Fruit fly (Drosophila melanogaster): Measurements from ENCODE around the gene Brd7-9.

The Brd7-9 gene

DNA sequence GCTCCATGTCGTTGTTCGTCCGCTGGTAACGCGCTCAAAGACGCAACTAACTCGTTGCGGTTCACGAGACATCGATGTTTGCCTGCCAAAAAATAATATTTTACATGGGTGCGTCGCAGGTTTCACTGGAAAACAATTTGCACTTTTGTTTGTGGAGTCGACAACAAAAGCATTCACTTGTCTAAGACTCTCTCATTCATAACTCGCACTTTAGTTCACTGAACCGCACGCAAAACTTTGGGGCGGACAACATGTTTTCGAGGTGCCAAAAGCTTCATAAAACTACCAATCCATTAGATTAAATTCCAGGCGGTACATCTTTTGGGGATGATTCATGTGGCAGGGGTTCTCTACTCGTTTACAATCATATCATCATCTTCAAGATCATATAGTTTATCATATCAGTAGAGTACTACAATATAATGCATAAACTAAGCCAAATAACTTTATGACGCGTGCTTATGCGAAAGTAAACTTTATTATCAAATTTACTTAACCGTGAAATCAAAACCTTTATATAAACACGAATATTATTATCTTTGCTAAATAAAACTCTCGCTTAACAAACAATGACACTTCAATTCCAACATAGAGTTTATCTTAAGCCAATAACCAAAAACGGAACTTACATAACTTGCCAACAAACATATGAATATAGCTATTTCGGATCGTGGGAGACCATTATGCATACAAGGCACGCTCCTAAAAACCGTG is 4.5 kb upstream of the Brd7-9 start, which contains the start of gene CG7179 (continued):
- TF ChIP-seq ci (GFP tag; IDR thresholded peaks at IDR 0.05) (0 out of 3 replicates have a peak, but pooled peaks have one; percentile 11), CG10267 (tag; optimal IDR thresholded peaks at IDR 0.05) (no peak), CG17361 (GFP tag; IDR thresholded peaks at IDR 0.05) (no peak), CG13894 (tag; optimal IDR thresholded peaks at IDR 0.05) (peak; percentile 43), CG34376 (GFP tag; optimal IDR thresholded peaks at IDR 0.05) (peak; percentile 5), CG10147 (GFP tag; optimal IDR thresholded peaks at IDR 0.05) (no peak), CG10543 (GFP tag; optimal IDR thresholded peaks at IDR 0.05) (no peak), CG9817 (tag; optimal IDR thresholded peaks at IDR 0.05) (peak; percentile 6), Ada2b (GFP tag; IDR thresholded peaks at IDR 0.05) (no peak), Ets97D (GFP tag; optimal IDR thresholded peaks at IDR 0.05) (no peak), BEAF-32 (GFP tag; optimal IDR thresholded peaks at IDR 0.05) (no peak), CG4820 (GFP tag; optimal IDR thresholded peaks at IDR 0.05) (no peak), CG10209 (GFP tag; optimal IDR thresholded peaks at IDR 0.05) (no peak), wor (GFP tag; IDR thresholded peaks at IDR 0.05) (no peak), usp (GFP tag; optimal IDR thresholded peaks at IDR 0.05) (no peak), insv (GFP tag; optimal IDR thresholded peaks at IDR 0.05) (no peak), Fer3 (tag; optimal IDR thresholded peaks at IDR 0.05) (peak; percentile 57), CG15479 (GFP tag; optimal IDR thresholded peaks at IDR 0.05) (no peak), Hmr (GFP tag; optimal IDR thresholded peaks at IDR 0.05) (no peak), CHES-1-like (GFP tag; optimal IDR thresholded peaks at IDR 0.05) (no peak), CG8281 (tag; optimal IDR thresholded peaks at IDR 0.05) (no peak), Atf6 (GFP tag; IDR thresholded peaks at IDR 0.05) (no peak; the same call in 1 of the 2 replicates), Hsf (GFP tag; optimal IDR thresholded peaks at IDR 0.05) (no peak), chn (GFP tag; optimal IDR thresholded peaks at IDR 0.05) (no peak), E2f1 (GFP tag; IDR thresholded peaks at IDR 0.05) (no peak), Meics (GFP tag; optimal IDR thresholded peaks at IDR 0.05) (peak; percentile 51), CG2712 (tag; optimal IDR thresholded peaks at IDR 0.05) (no peak), CG14050 (GFP tag; IDR thresholded peaks at IDR 0.05) (no peak), D (optimal IDR thresholded peaks at IDR 0.05) (no peak), D (GFP tag; optimal IDR thresholded peaks at IDR 0.05) (no peak), sc (optimal IDR thresholded peaks at IDR 0.05) (no peak), sc (GFP tag; optimal IDR thresholded peaks at IDR 0.05) (no peak), CG11723 (GFP tag; optimal IDR thresholded peaks at IDR 0.05) (no peak), Ssrp (tag; optimal IDR thresholded peaks at IDR 0.05) (no peak), ato (GFP tag; IDR thresholded peaks at IDR 0.05; ENCODE audit: partially characterized antibody) (no peak), CG30431 (GFP tag; optimal IDR thresholded peaks at IDR 0.05) (no peak), CG32772 (GFP tag; IDR thresholded peaks at IDR 0.05) (no peak), ara (GFP tag; IDR thresholded peaks at IDR 0.05) (no peak), Ptx1 (GFP tag; IDR thresholded peaks at IDR 0.05) (no peak), pan (optimal IDR thresholded peaks at IDR 0.05) (no peak), pan (GFP tag; optimal IDR thresholded peaks at IDR 0.05 in 1 of 2, IDR thresholded peaks at IDR 0.05 in 1 of 2) (no peak), CG34422 (GFP tag; IDR thresholded peaks at IDR 0.05) (no peak), Side (GFP tag; optimal IDR thresholded peaks at IDR 0.05) (no peak), CG3726 (GFP tag; IDR thresholded peaks at IDR 0.05) (no peak), CG11398 (GFP tag; optimal IDR thresholded peaks at IDR 0.05) (no peak), br (optimal IDR thresholded peaks at IDR 0.05) (no peak), MESR4 (GFP tag; optimal IDR thresholded peaks at IDR 0.05) (no peak), cas (GFP tag; IDR thresholded peaks at IDR 0.05) (no peak), CG31365 (tag; optimal IDR thresholded peaks at IDR 0.05) (no peak), CG31441 (GFP tag; IDR thresholded peaks at IDR 0.05) (no peak), sisA (GFP tag; IDR thresholded peaks at IDR 0.05) (no peak), ac (GFP tag; optimal IDR thresholded peaks at IDR 0.05) (no peak)
